Worm (Caenorhabditis elegans) whole organism, midembryonic: ENCODE data around the gene amx-1.

Experiments used
- T22C8.4 ChIP-seq: fragments of 200-800 bp; sonication (Bioruptor generic); IDR thresholded peaks from 2 replicates; pipeline ENCODE4 v1.3.6; 2022; ENCODE audit warnings: missing genetic modification characterization, missing compliant biosample characterization
- cog-1 ChIP-seq: sonication (generic microtip); optimal IDR thresholded peaks from 2 replicates; lab custom pipeline; 2016; ENCODE audit warnings: missing genetic modification characterization, missing compliant biosample characterization
- flt-1 ChIP-seq: fragments of 200-800 bp; sonication (Bioruptor generic); IDR thresholded peaks from 2 replicates; pipeline ENCODE4 v1.3.6; 2022; ENCODE audit warnings: missing genetic modification characterization, missing compliant biosample characterization
- klf-2 ChIP-seq: fragments of 200-800 bp; sonication (Bioruptor generic); conservative IDR thresholded peaks from 2 replicates; pipeline ENCODE4 v1.3.6; 2022; ENCODE audit warnings: missing genetic modification reagents, missing genetic modification characterization, missing compliant biosample characterization
- med-1 ChIP-seq: sonication (generic microtip); optimal IDR thresholded peaks from 2 replicates; lab custom pipeline; 2017; ENCODE audit warnings: missing genetic modification characterization, mild to moderate bottlenecking, missing compliant biosample characterization, antibody characterized with exemption, missing genetic modification reagents; ENCODE audit not compliant: insufficient read depth
- ref-1 ChIP-seq: fragments of 200-800 bp; sonication (Bioruptor generic); conservative IDR thresholded peaks from 2 replicates; pipeline ENCODE4 v1.3.6; 2022; ENCODE audit warnings: missing genetic modification reagents, missing genetic modification characterization, missing compliant biosample characterization
- tab-1 ChIP-seq: fragments of 200-800 bp; sonication (Bioruptor generic); IDR thresholded peaks from 2 replicates; pipeline ENCODE4 v1.3.6; 2022; ENCODE audit warnings: missing genetic modification characterization, missing compliant biosample characterization
- ztf-23 ChIP-seq: fragments of 200-800 bp; sonication (Bioruptor generic); IDR thresholded peaks from 2 replicates; pipeline ENCODE4 v1.3.6; 2022; ENCODE audit warnings: missing genetic modification reagents, missing genetic modification characterization, missing compliant biosample characterization
- ztf-29 ChIP-seq: fragments of 200-800 bp; sonication (Bioruptor generic); IDR thresholded peaks from 2 replicates; pipeline ENCODE4 v1.3.6; 2022; ENCODE audit warnings: missing genetic modification reagents, missing genetic modification characterization, missing compliant biosample characterization

Gene amx-1

ce11 chrIII:3862918-3863385 lies 40.7 kb downstream of the amx-1 start, which contains the start of gene brc-1:
Gene brc-1, minus strand, starts transcription at chrIII:3862968.
- peak; percentile 55; the same call in 1 of the 2 replicates for TF ChIP-seq flt-1 (GFP tag; lab: Robert Waterston, UW)
- no peak for TF ChIP-seq klf-2 (GFP tag; lab: Robert Waterston, UW)
- no peak for TF ChIP-seq ztf-29 (GFP tag; lab: Robert Waterston, UW)
- peak; percentile 29; the same call in 1 of the 2 replicates for TF ChIP-seq tab-1
- TF ChIP-seq cog-1 (tag; lab: Kevin White, UChicago): peak; percentile 42
- TF ChIP-seq ztf-23 (GFP tag; lab: Robert Waterston, UW): peak; percentile 71; the same call in 1 of the 2 replicates
- peak; percentile 54; the same call in 1 of the 2 replicates for TF ChIP-seq T22C8.4 (GFP tag; lab: Robert Waterston, UW)

- TF ChIP-seq ztf-29 (GFP tag; lab: Robert Waterston, UW) (no peak), ref-1 (no peak), T22C8.4 (GFP tag; lab: Robert Waterston, UW) (no peak), tab-1 (no peak), ztf-23 (GFP tag; lab: Robert Waterston, UW) (no peak), cog-1 (tag; lab: Kevin White, UChicago) (no peak), klf-2 (GFP tag; lab: Robert Waterston, UW) (no peak), flt-1 (GFP tag; lab: Robert Waterston, UW) (no peak), med-1 (GFP tag; lab: Kevin White, UChicago) (no peak)
Measured at ce11 chrIII:3863814-3864507, 41.8 kb downstream of the amx-1 start, which contains the start of gene acs-19. Gene acs-19, plus strand, starts transcription at chrIII:3864489.

- TF ChIP-seq med-1 (GFP tag; lab: Kevin White, UChicago) (peak; percentile 69), T22C8.4 (GFP tag; lab: Robert Waterston, UW) (peak; percentile 96), klf-2 (GFP tag; lab: Robert Waterston, UW) (peak; percentile 91), tab-1 (peak; percentile 88; the same call in 1 of the 2 replicates), flt-1 (GFP tag; lab: Robert Waterston, UW) (peak; percentile 99), ztf-29 (GFP tag; lab: Robert Waterston, UW) (peak; percentile 98), cog-1 (tag; lab: Kevin White, UChicago) (peak; percentile 100), ref-1 (peak; percentile 70), ztf-23 (GFP tag; lab: Robert Waterston, UW) (peak; percentile 98)
Measured at ce11 chrIII:3867378-3867904, 45.2 kb downstream of the amx-1 start, which contains the start of gene rpl-3. Gene rpl-3, plus strand, starts transcription at chrIII:3867854.

ce11 chrIII:3867937-3868929 lies 46.0 kb downstream of the amx-1 start:
- TF ChIP-seq ref-1 (no peak), flt-1 (GFP tag; lab: Robert Waterston, UW) (no peak), klf-2 (GFP tag; lab: Robert Waterston, UW) (no peak), med-1 (GFP tag; lab: Kevin White, UChicago) (no peak), ztf-23 (GFP tag; lab: Robert Waterston, UW) (no peak), tab-1 (no peak), ztf-29 (GFP tag; lab: Robert Waterston, UW) (no peak)

ce11 chrIII:3869292-3869781 lies 47.1 kb downstream of the amx-1 start:
- TF ChIP-seq ref-1 (no peak), med-1 (GFP tag; lab: Kevin White, UChicago) (no peak), T22C8.4 (GFP tag; lab: Robert Waterston, UW) (no peak), ztf-23 (GFP tag; lab: Robert Waterston, UW) (no peak), ztf-29 (GFP tag; lab: Robert Waterston, UW) (no peak), flt-1 (GFP tag; lab: Robert Waterston, UW) (peak; percentile 48)

- TF ChIP-seq ztf-23 (GFP tag; lab: Robert Waterston, UW): no peak
- TF ChIP-seq flt-1 (GFP tag; lab: Robert Waterston, UW): no peak
- TF ChIP-seq klf-2 (GFP tag; lab: Robert Waterston, UW): no peak
- no peak for TF ChIP-seq tab-1
- TF ChIP-seq ref-1: no peak
- TF ChIP-seq cog-1 (tag; lab: Kevin White, UChicago): no peak
- TF ChIP-seq ztf-29 (GFP tag; lab: Robert Waterston, UW): no peak
Measured at ce11 chrIII:3871763-3872486, 49.7 kb downstream of the amx-1 start.

- no peak for TF ChIP-seq klf-2 (GFP tag; lab: Robert Waterston, UW)
- TF ChIP-seq T22C8.4 (GFP tag; lab: Robert Waterston, UW): no peak
Measured at ce11 chrIII:3872978-3873377, 50.8 kb downstream of the amx-1 start.

- no peak for TF ChIP-seq ref-1
- no peak for TF ChIP-seq T22C8.4 (GFP tag; lab: Robert Waterston, UW)
- TF ChIP-seq flt-1 (GFP tag; lab: Robert Waterston, UW): no peak
- TF ChIP-seq tab-1: no peak
- no peak for TF ChIP-seq med-1 (GFP tag; lab: Kevin White, UChicago)
- TF ChIP-seq ztf-29 (GFP tag; lab: Robert Waterston, UW): no peak
- no peak for TF ChIP-seq klf-2 (GFP tag; lab: Robert Waterston, UW)
- TF ChIP-seq cog-1 (tag; lab: Kevin White, UChicago): no peak
- TF ChIP-seq ztf-23 (GFP tag; lab: Robert Waterston, UW): no peak
Measured at ce11 chrIII:3873424-3873823, 51.2 kb downstream of the amx-1 start.
